Worm (Caenorhabditis elegans) whole organism, L3 larva: ENCODE results near the gene T08B6.9.

Experiments used
- R02D3.7 ChIP-seq: fragments of 150-350 bp; optimal IDR thresholded peaks from 2 replicates; lab custom pipeline; 2014; ENCODE audit warnings: missing biosample characterization, missing genetic modification characterization
- aly-2 ChIP-seq: fragments of 150-350 bp; optimal IDR thresholded peaks from 2 replicates; lab custom pipeline; 2014; ENCODE audit warnings: missing biosample characterization, missing genetic modification characterization
- ama-1 ChIP-seq: fragments of 150-350 bp; optimal IDR thresholded peaks from 2 replicates; lab custom pipeline; 2018
- ceh-16 ChIP-seq: sonication (generic microtip); optimal IDR thresholded peaks from 2 replicates; lab custom pipeline; 2017; ENCODE audit warnings: missing biosample characterization, missing genetic modification characterization
- fkh-2 ChIP-seq: fragments of 150-350 bp; optimal IDR thresholded peaks from 2 replicates; lab custom pipeline; 2014; ENCODE audit warnings: missing biosample characterization, missing genetic modification reagents, missing genetic modification characterization
- jun-1 ChIP-seq: fragments of 150-350 bp; optimal IDR thresholded peaks from 2 replicates; lab custom pipeline; 2014; ENCODE audit warnings: missing biosample characterization, missing genetic modification reagents, missing genetic modification characterization
- mdl-1 ChIP-seq: fragments of 150-350 bp; optimal IDR thresholded peaks from 2 replicates; lab custom pipeline; 2014; ENCODE audit warnings: missing biosample characterization, missing genetic modification characterization
- nhr-11 ChIP-seq: fragments of 150-350 bp; optimal IDR thresholded peaks from 2 replicates; lab custom pipeline; 2014; ENCODE audit warnings: missing biosample characterization, missing genetic modification characterization
- nhr-25 ChIP-seq: sonication (generic microtip); optimal IDR thresholded peaks from 2 replicates; lab custom pipeline; 2017; ENCODE audit warnings: missing biosample characterization, missing genetic modification characterization
- nhr-28 ChIP-seq: fragments of 150-350 bp; optimal IDR thresholded peaks from 2 replicates; lab custom pipeline; 2014; ENCODE audit warnings: missing biosample characterization, missing genetic modification characterization
- pha-4 ChIP-seq: fragments of 150-350 bp; optimal IDR thresholded peaks from 2 replicates; lab custom pipeline; 2014; ENCODE audit warnings: missing biosample characterization, missing genetic modification reagents, missing genetic modification characterization
- sea-2 ChIP-seq: fragments of 150-350 bp; sonication (generic microtip); optimal IDR thresholded peaks from 4 replicates; lab custom pipeline; 2014; ENCODE audit warnings: missing biosample characterization, missing genetic modification reagents, missing genetic modification characterization
- ztf-11 ChIP-seq: fragments of 150-350 bp; optimal IDR thresholded peaks from 2 replicates; lab custom pipeline; 2014; ENCODE audit warnings: missing biosample characterization, missing genetic modification characterization

ce11 chrIV:4937647-4938046, 47.0 kb downstream of the T08B6.9 start, which contains the start of gene fbxa-86:
- no peak for TF ChIP-seq pha-4 (tag; lab: Kevin White, UChicago)
- TF ChIP-seq sea-2 (GFP tag; lab: Kevin White, UChicago), result no peak
- no peak for TF ChIP-seq ama-1
- TF ChIP-seq R02D3.7 (tag; lab: Kevin White, UChicago), result no peak
- TF ChIP-seq ztf-11 (tag; lab: Kevin White, UChicago), result no peak
- no peak for TF ChIP-seq aly-2
- TF ChIP-seq nhr-28, result no peak
- TF ChIP-seq mdl-1 (tag; lab: Kevin White, UChicago), result no peak
- no peak for TF ChIP-seq fkh-2 (tag; lab: Kevin White, UChicago)
- TF ChIP-seq nhr-11 (tag; lab: Kevin White, UChicago), result no peak
- TF ChIP-seq nhr-25, result no peak
- no peak for TF ChIP-seq ceh-16 (tag; lab: Kevin White, UChicago)
- TF ChIP-seq jun-1 (tag; lab: Kevin White, UChicago), result no peak
